Worm (Caenorhabditis elegans) whole organism, early embryonic: ENCODE measurements around the gene R05G6.10.

Experiments used
- B0310.2 ChIP-seq: sonication (generic microtip); optimal IDR thresholded peaks from 2 replicates; lab custom pipeline; 2016; ENCODE audit warnings: mild to moderate bottlenecking, missing genetic modification characterization, missing compliant biosample characterization
- aly-1 ChIP-seq: sonication (generic microtip); optimal IDR thresholded peaks from 2 replicates; lab custom pipeline; 2016; ENCODE audit warnings: missing genetic modification characterization, missing compliant biosample characterization
- ama-1 ChIP-seq: fragments of 150-350 bp; optimal IDR thresholded peaks from 2 replicates; lab custom pipeline; 2014
- flt-1 ChIP-seq: fragments of 200-800 bp; sonication (Bioruptor generic); IDR thresholded peaks from 2 replicates; pipeline ENCODE4 v1.3.6; 2022; ENCODE audit warnings: missing genetic modification characterization, missing compliant biosample characterization
- hmbx-1 ChIP-seq: sonication (generic microtip); optimal IDR thresholded peaks from 2 replicates; lab custom pipeline; 2016; ENCODE audit warnings: mild to moderate bottlenecking, missing genetic modification characterization, missing compliant biosample characterization
- hmg-4 ChIP-seq: fragments of 200-800 bp; sonication (Bioruptor generic); optimal IDR thresholded peaks from 2 replicates; lab custom pipeline; 2018; ENCODE audit warnings: mild to moderate bottlenecking, missing genetic modification characterization, missing compliant biosample characterization

ce11 chrIV:7469782-7470413, 72.4 kb downstream of the R05G6.10 start, which contains the start of gene F55G1.7:
- no peak for TF ChIP-seq hmg-4 (GFP tag; lab: Kevin White, UChicago)
- no peak for TF ChIP-seq ama-1
- TF ChIP-seq hmbx-1: no peak
- no peak for TF ChIP-seq B0310.2
- no peak for TF ChIP-seq aly-1 (tag; lab: Kevin White, UChicago)
- TF ChIP-seq flt-1 (GFP tag; lab: Robert Waterston, UW): no peak
